Fruit fly (Drosophila melanogaster): ENCODE measurements around the gene Dh44.

Gene Dh44

dm6 chr3R:9605084-9605483, 32.9 kb upstream of the Dh44 start (continued):
- TF ChIP-seq dac (GFP tag; optimal IDR thresholded peaks at IDR 0.05), result no peak
- TF ChIP-seq CG11294 (GFP tag; IDR thresholded peaks at IDR 0.05), result no peak
- TF ChIP-seq svp (GFP tag), result peak; percentile 75
- peak; percentile 28 to 35 for TF ChIP-seq ss (GFP tag; optimal IDR thresholded peaks at IDR 0.05)
- no peak for TF ChIP-seq Hr4 (GFP tag; optimal IDR thresholded peaks at IDR 0.05)
- TF ChIP-seq CG11762 (GFP tag; optimal IDR thresholded peaks at IDR 0.05; ENCODE audit: insufficient read depth), result peak; percentile 17
- no peak for TF ChIP-seq Hr38 (GFP tag; optimal IDR thresholded peaks at IDR 0.05)
- no peak for TF ChIP-seq eg (GFP tag; IDR thresholded peaks at IDR 0.05)

dm6 chr3R:9606913-9607804, 30.8 kb upstream of the Dh44 start:
- no peak for TF ChIP-seq net (GFP tag; optimal IDR thresholded peaks at IDR 0.05)
- TF ChIP-seq Eip78C (GFP tag), result peak; percentile 44
- TF ChIP-seq CG3032 (tag; optimal IDR thresholded peaks at IDR 0.05), result no peak
- no peak for TF ChIP-seq CG34406 (GFP tag; optimal IDR thresholded peaks at IDR 0.05)
- no peak for TF ChIP-seq CG1621 (tag; optimal IDR thresholded peaks at IDR 0.05)
- TF ChIP-seq Smox (GFP tag; optimal IDR thresholded peaks at IDR 0.05), result no peak
- peak; percentile 27 for TF ChIP-seq CG6854 (GFP tag; optimal IDR thresholded peaks at IDR 0.05)
- TF ChIP-seq CG10669 (GFP tag; optimal IDR thresholded peaks at IDR 0.05), result no peak
- TF ChIP-seq fkh (GFP tag; optimal IDR thresholded peaks at IDR 0.05), result peak; percentile 53
- no peak for TF ChIP-seq CG6163 (GFP tag; IDR thresholded peaks at IDR 0.05)
- TF ChIP-seq lz (GFP tag; optimal IDR thresholded peaks at IDR 0.05), result no peak
- TF ChIP-seq CG4318 (GFP tag; optimal IDR thresholded peaks at IDR 0.05), result no peak
- TF ChIP-seq Hr4 (GFP tag; optimal IDR thresholded peaks at IDR 0.05), result no peak
- TF ChIP-seq svp (GFP tag), result peak; percentile 53
- TF ChIP-seq CG32006 (GFP tag; optimal IDR thresholded peaks at IDR 0.05), result no peak
- no peak for TF ChIP-seq fd59A (GFP tag; optimal IDR thresholded peaks at IDR 0.05)
- no peak for TF ChIP-seq acj6 (GFP tag; optimal IDR thresholded peaks at IDR 0.05)
- no peak for TF ChIP-seq dac (GFP tag; optimal IDR thresholded peaks at IDR 0.05)
- no peak for TF ChIP-seq CG16779 (tag; optimal IDR thresholded peaks at IDR 0.05)
- TF ChIP-seq Sox102F (GFP tag; optimal IDR thresholded peaks at IDR 0.05), result no peak
- peak; percentile 3 to 7 for TF ChIP-seq ss (GFP tag; optimal IDR thresholded peaks at IDR 0.05)
- TF ChIP-seq salr (GFP tag; optimal IDR thresholded peaks at IDR 0.05), result no peak
- TF ChIP-seq CG9139 (GFP tag; optimal IDR thresholded peaks at IDR 0.05), result no peak
- no peak for TF ChIP-seq dsx (GFP tag; optimal IDR thresholded peaks at IDR 0.05; ENCODE audit: poor library complexity, severe bottlenecking)

- no peak for TF ChIP-seq Eip93F (GFP tag; optimal IDR thresholded peaks at IDR 0.05)
- peak; percentile 23 for TF ChIP-seq CG32006 (GFP tag; optimal IDR thresholded peaks at IDR 0.05)
- no peak for TF ChIP-seq Gug (GFP tag; IDR thresholded peaks at IDR 0.05)
- no peak for TF ChIP-seq CG8119 (GFP tag; IDR thresholded peaks at IDR 0.05)
- TF ChIP-seq salr (GFP tag; optimal IDR thresholded peaks at IDR 0.05), result no peak
Observed at dm6 chr3R:9608206-9608605, 29.8 kb upstream of the Dh44 start.

dm6 chr3R:9612217-9612616, 25.8 kb upstream of the Dh44 start:
- TF ChIP-seq net (GFP tag; optimal IDR thresholded peaks at IDR 0.05) (no peak), Hr39 (GFP tag; optimal IDR thresholded peaks at IDR 0.05) (peak; percentile 8), Ets21C (GFP tag; optimal IDR thresholded peaks at IDR 0.05) (no peak), cyc (GFP tag; optimal IDR thresholded peaks at IDR 0.05) (peak; percentile 4), Eip78C (GFP tag) (peak; percentile 54), CG10669 (GFP tag; optimal IDR thresholded peaks at IDR 0.05) (no peak), Met (GFP tag; optimal IDR thresholded peaks at IDR 0.05) (peak; percentile 28), CG8632 (GFP tag; optimal IDR thresholded peaks at IDR 0.05) (no peak), CG6163 (GFP tag; IDR thresholded peaks at IDR 0.05) (peak; percentile 34; the same call in 1 of the 3 replicates), OdsH (GFP tag; optimal IDR thresholded peaks at IDR 0.05) (no peak), topi (GFP tag; optimal IDR thresholded peaks at IDR 0.05) (peak; percentile 23), svp (GFP tag) (peak; percentile 19), fkh (GFP tag; optimal IDR thresholded peaks at IDR 0.05) (no peak), Sox102F (GFP tag; optimal IDR thresholded peaks at IDR 0.05) (peak; percentile 3), lz (GFP tag; optimal IDR thresholded peaks at IDR 0.05) (peak; percentile 10), CG15336 (GFP tag; IDR thresholded peaks at IDR 0.05) (no peak), fd59A (GFP tag; optimal IDR thresholded peaks at IDR 0.05) (no peak), Ets96B (tag; optimal IDR thresholded peaks at IDR 0.05) (no peak), esn (GFP tag; optimal IDR thresholded peaks at IDR 0.05) (peak; percentile 35), fd85E (GFP tag; optimal IDR thresholded peaks at IDR 0.05) (no peak), vri (GFP tag; optimal IDR thresholded peaks at IDR 0.05) (peak; percentile 39), CG31627 (GFP tag; optimal IDR thresholded peaks at IDR 0.05) (peak; percentile 11)
